Fruit fly (Drosophila melanogaster) whole organism, embryonic: ENCODE measurements around the gene CG10738.

ENCODE experiments used
- Aef1 ChIP-seq: fragments of 200-800 bp; sonication (Bioruptor generic); IDR thresholded peaks from 3 replicates; pipeline ENCODE4 v1.3.6; 2022; ENCODE audit warnings: missing biosample characterization, missing genetic modification characterization
- Asciz ChIP-seq: fragments of 200-800 bp; sonication (Bioruptor generic); optimal IDR thresholded peaks from 2 replicates; lab custom pipeline; 2017; ENCODE audit warnings: missing biosample characterization, mild to moderate bottlenecking, missing genetic modification characterization, missing genetic modification reagents
- Awh ChIP-seq: fragments of 200-800 bp; sonication (Bioruptor generic); IDR thresholded peaks from 2 replicates; pipeline ENCODE4, ENCODE4 v1.3.6; 2022; ENCODE audit warnings: missing biosample characterization, missing genetic modification characterization
- Bdp1 ChIP-seq: fragments of 200-800 bp; sonication (Bioruptor generic); optimal IDR thresholded peaks from 3 replicates; lab custom pipeline; 2016; ENCODE audit warnings: missing biosample characterization, missing genetic modification characterization
- Blimp-1 ChIP-seq: fragments of 200-800 bp; sonication (Bioruptor generic); optimal IDR thresholded peaks from 3 replicates; lab custom pipeline; 2018; ENCODE audit warnings: missing biosample characterization, missing genetic modification characterization, mild to moderate bottlenecking, moderate library complexity, missing genetic modification reagents
- CG10979 ChIP-seq: fragments of 200-800 bp; sonication (Bioruptor generic); optimal IDR thresholded peaks from 2 replicates; lab custom pipeline; 2018; ENCODE audit warnings: missing biosample characterization, mild to moderate bottlenecking, missing genetic modification characterization, moderate library complexity
- CG11456 ChIP-seq: fragments of 200-800 bp; sonication (Bioruptor generic); IDR thresholded peaks from 3 replicates; pipeline ENCODE4 v1.3.6; 2022; ENCODE audit warnings: missing biosample characterization, missing genetic modification characterization
- CG14710 ChIP-seq: fragments of 200-800 bp; sonication (Bioruptor generic); optimal IDR thresholded peaks from 3 replicates; lab custom pipeline; 2019; ENCODE audit warnings: missing biosample characterization, mild to moderate bottlenecking, missing genetic modification characterization, moderate library complexity
- CG14860 ChIP-seq: fragments of 200-800 bp; sonication (Bioruptor generic); IDR thresholded peaks from 3 replicates; pipeline ENCODE4 v1.3.6; 2022; ENCODE audit warnings: missing biosample characterization, missing genetic modification characterization; ENCODE audit not compliant: partially characterized antibody
- CG32772 ChIP-seq: fragments of 200-800 bp; sonication (Bioruptor generic); IDR thresholded peaks from 2 replicates; pipeline ENCODE4 v1.3.6; 2022; ENCODE audit warnings: missing biosample characterization, missing genetic modification characterization
- CG4282 ChIP-seq: fragments of 200-800 bp; sonication (Bioruptor generic); optimal IDR thresholded peaks from 2 replicates; lab custom pipeline; 2016; ENCODE audit warnings: missing biosample characterization, missing genetic modification characterization
- CG4820 ChIP-seq: fragments of 200-800 bp; sonication (Bioruptor generic); optimal IDR thresholded peaks from 3 replicates; lab custom pipeline; 2016; ENCODE audit warnings: missing biosample characterization, missing genetic modification characterization
- CG6175 ChIP-seq: fragments of 200-800 bp; sonication (Bioruptor generic); IDR thresholded peaks from 3 replicates; pipeline ENCODE4 v1.3.6; 2022; ENCODE audit warnings: missing biosample characterization, missing genetic modification characterization
- CG6791 ChIP-seq: fragments of 200-800 bp; sonication (Bioruptor generic); IDR thresholded peaks from 3 replicates; pipeline ENCODE4 v1.3.6; 2022; ENCODE audit warnings: missing biosample characterization, missing genetic modification characterization; ENCODE audit not compliant: partially characterized antibody
- CG7745 ChIP-seq: fragments of 200-800 bp; sonication (Bioruptor generic); optimal IDR thresholded peaks from 2 replicates; lab custom pipeline; 2018; ENCODE audit warnings: missing biosample characterization, mild to moderate bottlenecking, missing genetic modification characterization, moderate library complexity
- CG8944 ChIP-seq: fragments of 200-800 bp; sonication (Bioruptor generic); optimal IDR thresholded peaks from 3 replicates; lab custom pipeline; 2016; ENCODE audit warnings: missing biosample characterization, missing genetic modification characterization
- CG9876 ChIP-seq: fragments of 200-800 bp; sonication (Bioruptor generic); optimal IDR thresholded peaks from 2 replicates; lab custom pipeline; 2016; ENCODE audit warnings: missing biosample characterization, missing genetic modification characterization
- Camta ChIP-seq: fragments of 200-800 bp; sonication (Bioruptor generic); optimal IDR thresholded peaks from 2 replicates; lab custom pipeline; 2016; ENCODE audit warnings: missing biosample characterization, missing genetic modification characterization
- Dad ChIP-seq: fragments of 200-800 bp; sonication (Bioruptor generic); optimal IDR thresholded peaks from 3 replicates; lab custom pipeline; 2016; ENCODE audit warnings: missing biosample characterization, missing genetic modification characterization
- Dip2 ChIP-seq: fragments of 200-800 bp; sonication (Bioruptor generic); IDR thresholded peaks from 2 replicates; pipeline ENCODE4 v1.3.6; 2022; ENCODE audit warnings: missing biosample characterization, missing genetic modification characterization
- Dip3 ChIP-seq: fragments of 200-800 bp; sonication (Bioruptor generic); optimal IDR thresholded peaks from 3 replicates; lab custom pipeline; 2016; ENCODE audit warnings: missing biosample characterization, missing genetic modification characterization
- Dll ChIP-seq: fragments of 200-800 bp; sonication (Bioruptor generic); IDR thresholded peaks from 4 replicates; pipeline ENCODE4 v1.3.6; 2022; ENCODE audit warnings: missing biosample characterization, missing genetic modification characterization; ENCODE audit not compliant: partially characterized antibody
- ERR ChIP-seq: fragments of 200-800 bp; sonication (Bioruptor generic); optimal IDR thresholded peaks from 2 replicates; lab custom pipeline; 2016; ENCODE audit warnings: missing biosample characterization, missing genetic modification characterization
- Fer1 ChIP-seq: fragments of 200-800 bp; sonication (Bioruptor generic); optimal IDR thresholded peaks from 2 replicates; lab custom pipeline; 2017; ENCODE audit warnings: missing biosample characterization, mild to moderate bottlenecking, missing genetic modification characterization
- GATAe ChIP-seq: fragments of 200-800 bp; sonication (Bioruptor generic); conservative IDR thresholded peaks from 2 replicates; pipeline ENCODE4 v1.3.6; 2022; ENCODE audit warnings: missing biosample characterization, missing genetic modification characterization
- HHEX ChIP-seq: fragments of 200-800 bp; sonication (Bioruptor generic); optimal IDR thresholded peaks from 3 replicates; lab custom pipeline; 2017; ENCODE audit warnings: missing biosample characterization, mild to moderate bottlenecking, missing genetic modification characterization, missing genetic modification reagents
- Hmx ChIP-seq: fragments of 200-800 bp; sonication (Bioruptor generic); optimal IDR thresholded peaks from 2 replicates; lab custom pipeline; 2016; ENCODE audit warnings: missing biosample characterization, missing genetic modification characterization
- Hr78 ChIP-seq, 2 experiments: fragments of 200-800 bp in 1 of 2; fragments of >200 bp in 1 of 2; sonication (Bioruptor generic) in 1 of 2; optimal IDR thresholded peaks; 2 replicates each; lab custom pipeline; 2017 to 2019; ENCODE audit warnings: missing biosample characterization in 2 of 2, missing genetic modification characterization in 2 of 2, mild to moderate bottlenecking in 1 of 2, moderate library complexity in 1 of 2
- Hsf ChIP-seq: fragments of 200-800 bp; sonication (Bioruptor generic); optimal IDR thresholded peaks from 3 replicates; lab custom pipeline; 2016; ENCODE audit warnings: missing biosample characterization, missing genetic modification characterization
- Six4 ChIP-seq: fragments of 200-800 bp; sonication (Bioruptor generic); optimal IDR thresholded peaks from 2 replicates; lab custom pipeline; 2016; ENCODE audit warnings: missing biosample characterization, missing genetic modification characterization
- Sox100B ChIP-seq: fragments of 200-800 bp; sonication (Bioruptor generic); optimal IDR thresholded peaks from 3 replicates; lab custom pipeline; 2018; ENCODE audit warnings: missing biosample characterization, mild to moderate bottlenecking, missing genetic modification characterization
- Sry-β ChIP-seq: fragments of 200-800 bp; sonication (Bioruptor generic); optimal IDR thresholded peaks from 2 replicates; lab custom pipeline; 2018; ENCODE audit warnings: missing biosample characterization, mild to moderate bottlenecking, missing genetic modification characterization, moderate library complexity
- Vsx1 ChIP-seq: fragments of 200-800 bp; sonication (Bioruptor generic); optimal IDR thresholded peaks from 2 replicates; lab custom pipeline; 2017; ENCODE audit warnings: missing biosample characterization, mild to moderate bottlenecking, missing genetic modification characterization, missing genetic modification reagents
- ara ChIP-seq: fragments of 200-800 bp; sonication (Bioruptor generic); IDR thresholded peaks from 2 replicates; pipeline ENCODE4 v1.3.6; 2022; ENCODE audit warnings: missing biosample characterization, missing genetic modification characterization
- ase ChIP-seq: fragments of 200-800 bp; sonication (Bioruptor generic); IDR thresholded peaks from 3 replicates; pipeline ENCODE4 v1.3.6; 2022; ENCODE audit warnings: missing biosample characterization, missing genetic modification characterization
- az2 ChIP-seq: fragments of 200-800 bp; sonication (Bioruptor generic); optimal IDR thresholded peaks from 3 replicates; lab custom pipeline; 2016; ENCODE audit warnings: missing biosample characterization, missing genetic modification characterization
- bcd ChIP-seq: fragments of 200-800 bp; sonication (Bioruptor generic); optimal IDR thresholded peaks from 2 replicates; lab custom pipeline; 2017; ENCODE audit warnings: missing biosample characterization, mild to moderate bottlenecking, missing genetic modification characterization
- bsh ChIP-seq, 2 experiments: fragments of 200-800 bp; sonication (Bioruptor generic); optimal IDR thresholded peaks; 2 replicates each; lab custom pipeline; 2017 to 2018; ENCODE audit warnings: mild to moderate bottlenecking in 2 of 2, missing biosample characterization in 2 of 2, missing genetic modification characterization in 2 of 2, moderate library complexity in 1 of 2
- cato ChIP-seq: fragments of 200-800 bp; sonication (Bioruptor generic); optimal IDR thresholded peaks from 2 replicates; lab custom pipeline; 2016; ENCODE audit warnings: missing biosample characterization, missing genetic modification characterization, borderline replicate concordance
- cg ChIP-seq: fragments of 200-800 bp; sonication (Bioruptor generic); optimal IDR thresholded peaks from 3 replicates; lab custom pipeline; 2019; ENCODE audit warnings: missing biosample characterization, mild to moderate bottlenecking, missing genetic modification characterization, moderate library complexity
- da ChIP-seq: fragments of 200-800 bp; sonication (Bioruptor generic); optimal IDR thresholded peaks from 2 replicates; lab custom pipeline; 2016; ENCODE audit warnings: missing biosample characterization, missing genetic modification characterization
- exex ChIP-seq: fragments of 200-800 bp; sonication (Bioruptor generic); optimal IDR thresholded peaks from 4 replicates; lab custom pipeline; 2018; ENCODE audit warnings: missing biosample characterization, mild to moderate bottlenecking, missing genetic modification characterization, moderate library complexity
- gcm2 ChIP-seq: fragments of 200-800 bp; sonication (Bioruptor generic); optimal IDR thresholded peaks from 2 replicates; lab custom pipeline; 2016; ENCODE audit warnings: missing biosample characterization, missing genetic modification characterization
- jing ChIP-seq: fragments of 200-800 bp; sonication (Bioruptor generic); optimal IDR thresholded peaks from 2 replicates; lab custom pipeline; 2018; ENCODE audit warnings: missing biosample characterization, mild to moderate bottlenecking, missing genetic modification characterization
- nau ChIP-seq: fragments of 200-800 bp; sonication (Bioruptor generic); optimal IDR thresholded peaks from 3 replicates; lab custom pipeline; 2017; ENCODE audit warnings: missing biosample characterization, mild to moderate bottlenecking, missing genetic modification characterization, missing genetic modification reagents
- psq ChIP-seq: fragments of 200-800 bp; sonication (Bioruptor generic); optimal IDR thresholded peaks from 2 replicates; lab custom pipeline; 2017; ENCODE audit warnings: missing biosample characterization, missing genetic modification characterization
- ranshi ChIP-seq: fragments of 200-800 bp; sonication (Bioruptor generic); IDR thresholded peaks from 2 replicates; pipeline ENCODE4 v1.3.6; 2022; ENCODE audit warnings: missing biosample characterization, missing genetic modification characterization
- slbo ChIP-seq: fragments of 200-800 bp; sonication (Bioruptor generic); IDR thresholded peaks from 2 replicates; pipeline ENCODE4 v1.3.6; 2022; ENCODE audit warnings: missing biosample characterization, missing genetic modification characterization
- sna ChIP-seq: fragments of 200-800 bp; sonication (Bioruptor generic); IDR thresholded peaks from 2 replicates; pipeline ENCODE4 v1.3.6; 2022; ENCODE audit warnings: missing biosample characterization, missing genetic modification characterization; ENCODE audit not compliant: partially characterized antibody
- tna ChIP-seq: fragments of 200-800 bp; sonication (Bioruptor generic); IDR thresholded peaks from 2 replicates; pipeline ENCODE4 v1.3.6; 2022; ENCODE audit warnings: missing biosample characterization, missing genetic modification characterization; ENCODE audit not compliant: partially characterized antibody
- vnd ChIP-seq: fragments of 200-800 bp; sonication (Bioruptor generic); IDR thresholded peaks from 3 replicates; pipeline ENCODE4 v1.3.6; 2022; ENCODE audit warnings: missing biosample characterization, missing genetic modification characterization; ENCODE audit not compliant: partially characterized antibody

CG10738 gene

dm6 chr3L:13433522-13433921 is 17.0 kb upstream of the CG10738 start (continued):
- TF ChIP-seq Six4 (GFP tag; lab: Kevin White, UChicago) (no peak), Aef1 (no peak), Fer1 (no peak), exex (peak; percentile 30), Hr78 (GFP tag; optimal IDR thresholded peaks at IDR 0.05; lab: Kevin White, UChicago) (no peak), Asciz (GFP tag; lab: Kevin White, UChicago) (no peak), ERR (GFP tag; lab: Kevin White, UChicago) (no peak), slbo (GFP tag; lab: Robert Waterston, UW) (no peak), CG11456 (GFP tag; lab: Robert Waterston, UW) (no peak), Sox100B (GFP tag; lab: Kevin White, UChicago) (no peak), tna (GFP tag; lab: Robert Waterston, UW) (peak; percentile 78), ara (GFP tag; lab: Robert Waterston, UW) (no peak), Sry-β (GFP tag; lab: Kevin White, UChicago) (no peak), bcd (GFP tag; lab: Kevin White, UChicago) (no peak), CG32772 (GFP tag; lab: Robert Waterston, UW) (no peak), HHEX (GFP tag; lab: Kevin White, UChicago) (no peak), jing (GFP tag; lab: Kevin White, UChicago) (no peak), Vsx1 (GFP tag; lab: Kevin White, UChicago) (no peak), GATAe (no peak), CG14860 (GFP tag; lab: Robert Waterston, UW) (peak; percentile 66), da (GFP tag; lab: Kevin White, UChicago) (no peak), CG4282 (no peak), ase (GFP tag; lab: Robert Waterston, UW) (no peak), Hmx (GFP tag; lab: Kevin White, UChicago) (no peak), CG6175 (no peak), Bdp1 (GFP tag; lab: Kevin White, UChicago) (peak; percentile 99), Hsf (GFP tag; lab: Kevin White, UChicago) (no peak), ranshi (GFP tag; lab: Robert Waterston, UW) (no peak), CG14710 (tag; lab: Kevin White, UChicago) (no peak), CG10979 (tag; lab: Kevin White, UChicago) (no peak), cg (GFP tag; lab: Kevin White, UChicago) (no peak), cato (no peak), az2 (GFP tag; lab: Kevin White, UChicago) (no peak), Dad (GFP tag; lab: Kevin White, UChicago) (no peak), CG8944 (GFP tag; lab: Kevin White, UChicago) (no peak), nau (GFP tag; lab: Kevin White, UChicago) (no peak), Blimp-1 (no peak), Dll (peak; percentile 18; the same call in 1 of the 4 replicates), psq (GFP tag; lab: Kevin White, UChicago) (no peak), Dip3 (GFP tag; lab: Kevin White, UChicago) (no peak), CG7745 (tag; lab: Kevin White, UChicago) (no peak), gcm2 (GFP tag; lab: Kevin White, UChicago) (no peak), Awh (GFP tag; lab: Robert Waterston, UW) (no peak), CG9876 (GFP tag; lab: Kevin White, UChicago) (no peak), Camta (no peak), Dip2 (no peak), bsh (GFP tag; optimal IDR thresholded peaks at IDR 0.05; lab: Kevin White, UChicago) (no peak), CG6791 (GFP tag; lab: Robert Waterston, UW) (peak; percentile 76; the same call in 2 of the 3 replicates), vnd (GFP tag; lab: Robert Waterston, UW) (peak; percentile 57; the same call in 2 of the 3 replicates), CG4820 (GFP tag; lab: Kevin White, UChicago) (no peak), sna (GFP tag; lab: Robert Waterston, UW) (peak; percentile 43)
